Fruit fly (Drosophila melanogaster) whole organism, embryonic: ENCODE measurements around the gene CG18596.
A peak's percentile ranks its signal among the peaks of the same experiment; 100 is the strongest.

ENCODE experiments used
- Asciz ChIP-seq: fragments of 200-800 bp; sonication (Bioruptor generic); optimal IDR thresholded peaks from 2 replicates; lab custom pipeline; 2017; ENCODE audit warnings: missing biosample characterization, mild to moderate bottlenecking, missing genetic modification characterization, missing genetic modification reagents
- Blimp-1 ChIP-seq: fragments of 200-800 bp; sonication (Bioruptor generic); optimal IDR thresholded peaks from 3 replicates; lab custom pipeline; 2018; ENCODE audit warnings: missing biosample characterization, missing genetic modification characterization, mild to moderate bottlenecking, moderate library complexity, missing genetic modification reagents
- CG10209 ChIP-seq: fragments of 200-800 bp; sonication (Bioruptor generic); optimal IDR thresholded peaks from 3 replicates; lab custom pipeline; 2017; ENCODE audit warnings: missing biosample characterization, mild to moderate bottlenecking, missing genetic modification characterization, missing genetic modification reagents
- CG11247 ChIP-seq: fragments of 200-800 bp; sonication (Bioruptor generic); IDR thresholded peaks from 2 replicates; pipeline ENCODE4 v1.3.6; 2022; ENCODE audit warnings: missing biosample characterization, missing genetic modification characterization
- CG11696 ChIP-seq: fragments of 200-800 bp; sonication (Bioruptor generic); IDR thresholded peaks from 2 replicates; pipeline ENCODE4 v1.3.6; 2022; ENCODE audit warnings: missing biosample characterization, missing genetic modification characterization
- CG12391 ChIP-seq: fragments of 200-800 bp; sonication (Bioruptor generic); optimal IDR thresholded peaks from 3 replicates; lab custom pipeline; 2018; ENCODE audit warnings: missing biosample characterization, mild to moderate bottlenecking, missing genetic modification characterization, moderate library complexity
- CG12769 ChIP-seq: fragments of 200-800 bp; sonication (Bioruptor generic); optimal IDR thresholded peaks from 2 replicates; lab custom pipeline; 2019; ENCODE audit warnings: missing biosample characterization, mild to moderate bottlenecking, missing genetic modification characterization, moderate library complexity
- CG13894 ChIP-seq: fragments of 200-800 bp; sonication (Bioruptor generic); optimal IDR thresholded peaks from 3 replicates; lab custom pipeline; 2018; ENCODE audit warnings: missing biosample characterization, mild to moderate bottlenecking, missing genetic modification characterization, moderate library complexity
- CG14441 ChIP-seq: fragments of 200-800 bp; sonication (Bioruptor generic); IDR thresholded peaks from 2 replicates; pipeline ENCODE4 v1.3.6; 2022; ENCODE audit warnings: missing biosample characterization, missing genetic modification characterization
- CG15011 ChIP-seq: fragments of 200-800 bp; sonication (Bioruptor generic); optimal IDR thresholded peaks from 3 replicates; lab custom pipeline; 2018; ENCODE audit warnings: missing biosample characterization, mild to moderate bottlenecking, missing genetic modification characterization
- CG15269 ChIP-seq: fragments of 200-800 bp; sonication (Bioruptor generic); optimal IDR thresholded peaks from 2 replicates; lab custom pipeline; 2018; ENCODE audit warnings: missing biosample characterization, mild to moderate bottlenecking, missing genetic modification characterization, moderate library complexity
- CG18476 ChIP-seq: fragments of 200-800 bp; sonication (Bioruptor generic); optimal IDR thresholded peaks from 2 replicates; lab custom pipeline; 2016; ENCODE audit warnings: missing biosample characterization, mild to moderate bottlenecking, missing genetic modification characterization
- CG30020 ChIP-seq: fragments of 200-800 bp; optimal IDR thresholded peaks from 2 replicates; lab custom pipeline; 2019; ENCODE audit warnings: missing biosample characterization, mild to moderate bottlenecking, missing genetic modification characterization, moderate library complexity
- CG32772 ChIP-seq: fragments of 200-800 bp; sonication (Bioruptor generic); IDR thresholded peaks from 2 replicates; pipeline ENCODE4 v1.3.6; 2022; ENCODE audit warnings: missing biosample characterization, missing genetic modification characterization
- CG3407 ChIP-seq: fragments of 200-800 bp; sonication (Bioruptor generic); optimal IDR thresholded peaks from 2 replicates; lab custom pipeline; 2018; ENCODE audit warnings: missing biosample characterization, mild to moderate bottlenecking, missing genetic modification characterization
- CG6254 ChIP-seq: fragments of 200-800 bp; sonication (Bioruptor generic); optimal IDR thresholded peaks from 3 replicates; lab custom pipeline; 2017; ENCODE audit warnings: mild to moderate bottlenecking, missing biosample characterization, missing genetic modification reagents, missing genetic modification characterization
- CG6791 ChIP-seq: fragments of 200-800 bp; sonication (Bioruptor generic); IDR thresholded peaks from 3 replicates; pipeline ENCODE4 v1.3.6; 2022; ENCODE audit warnings: missing biosample characterization, missing genetic modification characterization; ENCODE audit not compliant: partially characterized antibody
- CG9437 ChIP-seq: fragments of 200-800 bp; sonication (Bioruptor generic); optimal IDR thresholded peaks from 2 replicates; lab custom pipeline; 2018; ENCODE audit warnings: missing biosample characterization, mild to moderate bottlenecking, missing genetic modification characterization
- CHES-1-like ChIP-seq: fragments of 200-800 bp; sonication (Bioruptor generic); optimal IDR thresholded peaks from 2 replicates; lab custom pipeline; 2016; ENCODE audit warnings: missing biosample characterization, missing genetic modification characterization
- Fer1 ChIP-seq: fragments of 200-800 bp; sonication (Bioruptor generic); optimal IDR thresholded peaks from 2 replicates; lab custom pipeline; 2017; ENCODE audit warnings: missing biosample characterization, mild to moderate bottlenecking, missing genetic modification characterization
- HLH3B ChIP-seq: fragments of 200-800 bp; sonication (Bioruptor generic); IDR thresholded peaks from 2 replicates; pipeline ENCODE4 v1.3.6; 2022; ENCODE audit warnings: missing biosample characterization, missing genetic modification characterization
- Hand ChIP-seq: fragments of 200-800 bp; sonication (Bioruptor generic); optimal IDR thresholded peaks from 2 replicates; lab custom pipeline; 2017; ENCODE audit warnings: mild to moderate bottlenecking, missing biosample characterization, missing genetic modification reagents, missing genetic modification characterization
- Hey ChIP-seq: fragments of 200-800 bp; sonication (Bioruptor generic); optimal IDR thresholded peaks from 3 replicates; lab custom pipeline; 2018; ENCODE audit warnings: missing biosample characterization, mild to moderate bottlenecking, missing genetic modification characterization
- Hmr ChIP-seq: fragments of 200-800 bp; sonication (Bioruptor generic); optimal IDR thresholded peaks from 3 replicates; lab custom pipeline; 2017; ENCODE audit warnings: mild to moderate bottlenecking, missing biosample characterization, missing genetic modification reagents, missing genetic modification characterization
- Hr51 ChIP-seq, 2 experiments: fragments of 200-800 bp; sonication (Bioruptor generic); optimal IDR thresholded peaks; 2 replicates in 1 of 2; 3 replicates in 1 of 2; lab custom pipeline; 2016 to 2018; ENCODE audit warnings: missing biosample characterization in 2 of 2, missing genetic modification characterization in 2 of 2, mild to moderate bottlenecking in 1 of 2, moderate library complexity in 1 of 2
- Kr ChIP-seq: fragments of 200-800 bp; sonication (Bioruptor generic); optimal IDR thresholded peaks from 2 replicates; lab custom pipeline; 2017; ENCODE audit warnings: missing biosample characterization, mild to moderate bottlenecking, missing genetic modification characterization
- Neu2 ChIP-seq: fragments of 200-800 bp; sonication (Bioruptor generic); optimal IDR thresholded peaks from 3 replicates; lab custom pipeline; 2016; ENCODE audit warnings: missing biosample characterization, missing genetic modification characterization, borderline replicate concordance
- Nf-YC ChIP-seq: fragments of 200-800 bp; optimal IDR thresholded peaks from 3 replicates; lab custom pipeline; 2019; ENCODE audit warnings: missing biosample characterization, mild to moderate bottlenecking, missing genetic modification characterization, moderate library complexity
- Oaz ChIP-seq: fragments of 200-800 bp; sonication (Bioruptor generic); IDR thresholded peaks from 2 replicates; pipeline ENCODE4 v1.3.6; 2022; ENCODE audit warnings: missing biosample characterization, missing genetic modification characterization
- Pdp1 ChIP-seq, 2 experiments: fragments of 200-800 bp; sonication (Bioruptor generic); optimal IDR thresholded peaks; 3 replicates each; lab custom pipeline; 2016; ENCODE audit warnings: missing biosample characterization in 2 of 2, missing genetic modification characterization in 2 of 2, mild to moderate bottlenecking in 1 of 2, moderate library complexity in 1 of 2
- Side ChIP-seq: fragments of 200-800 bp; sonication (Bioruptor generic); optimal IDR thresholded peaks from 2 replicates; lab custom pipeline; 2016; ENCODE audit warnings: missing biosample characterization, missing genetic modification characterization
- Spps ChIP-seq: fragments of 200-800 bp; sonication (Bioruptor generic); optimal IDR thresholded peaks from 2 replicates; lab custom pipeline; 2018; ENCODE audit warnings: missing biosample characterization, mild to moderate bottlenecking, missing genetic modification characterization
- TFAM ChIP-seq: fragments of 200-800 bp; sonication (Bioruptor generic); optimal IDR thresholded peaks from 2 replicates; lab custom pipeline; 2017; ENCODE audit warnings: missing biosample characterization, missing genetic modification characterization, inconsistent platforms
- Usf ChIP-seq: fragments of 200-800 bp; sonication (Bioruptor generic); optimal IDR thresholded peaks from 2 replicates; lab custom pipeline; 2017; ENCODE audit warnings: missing genotype, missing biosample characterization, missing genetic modification characterization
- ac ChIP-seq: fragments of 200-800 bp; sonication (Bioruptor generic); optimal IDR thresholded peaks from 3 replicates; lab custom pipeline; 2017; ENCODE audit warnings: missing biosample characterization, mild to moderate bottlenecking, missing genetic modification characterization
- al ChIP-seq: fragments of 200-800 bp; sonication (Bioruptor generic); IDR thresholded peaks from 2 replicates; pipeline ENCODE4 v1.3.6; 2022; ENCODE audit warnings: missing biosample characterization, missing genetic modification characterization
- ara ChIP-seq: fragments of 200-800 bp; sonication (Bioruptor generic); IDR thresholded peaks from 2 replicates; pipeline ENCODE4 v1.3.6; 2022; ENCODE audit warnings: missing biosample characterization, missing genetic modification characterization
- chn ChIP-seq: fragments of 200-800 bp; sonication (Bioruptor generic); optimal IDR thresholded peaks from 2 replicates; lab custom pipeline; 2016; ENCODE audit warnings: missing biosample characterization, missing genetic modification characterization
- dimm ChIP-seq: fragments of 200-800 bp; sonication (Bioruptor generic); IDR thresholded peaks from 2 replicates; pipeline ENCODE4 v1.3.6; 2022; ENCODE audit warnings: missing biosample characterization, missing genetic modification characterization
- disco-r ChIP-seq: fragments of 200-800 bp; sonication (Bioruptor generic); optimal IDR thresholded peaks from 2 replicates; lab custom pipeline; 2016; ENCODE audit warnings: missing biosample characterization, missing genetic modification characterization
- dysf ChIP-seq: fragments of 200-800 bp; sonication (Bioruptor generic); IDR thresholded peaks from 3 replicates; pipeline ENCODE4 v1.3.6; 2022; ENCODE audit warnings: missing biosample characterization, missing genetic modification characterization
- esg ChIP-seq: fragments of 200-800 bp; sonication (Bioruptor generic); conservative IDR thresholded peaks from 2 replicates; pipeline ENCODE4 v1.3.6; 2022; ENCODE audit warnings: missing biosample characterization, missing genetic modification characterization
- ewg ChIP-seq: fragments of 200-800 bp; sonication (Bioruptor generic); optimal IDR thresholded peaks from 3 replicates; lab custom pipeline; 2017; ENCODE audit warnings: mild to moderate bottlenecking, missing biosample characterization, missing genetic modification reagents, missing genetic modification characterization
- grau ChIP-seq: fragments of 200-800 bp; optimal IDR thresholded peaks from 3 replicates; lab custom pipeline; 2019; ENCODE audit warnings: missing biosample characterization, mild to moderate bottlenecking, missing genetic modification characterization, moderate library complexity
- kah ChIP-seq: fragments of 200-800 bp; sonication (Bioruptor generic); optimal IDR thresholded peaks from 2 replicates; lab custom pipeline; 2018; ENCODE audit warnings: missing biosample characterization, mild to moderate bottlenecking, missing genetic modification characterization
- kni ChIP-seq: fragments of 200-800 bp; sonication (Bioruptor generic); optimal IDR thresholded peaks from 3 replicates; lab custom pipeline; 2017; ENCODE audit warnings: mild to moderate bottlenecking, missing biosample characterization, missing genetic modification reagents, missing genetic modification characterization
- nau ChIP-seq: fragments of 200-800 bp; sonication (Bioruptor generic); optimal IDR thresholded peaks from 3 replicates; lab custom pipeline; 2017; ENCODE audit warnings: missing biosample characterization, mild to moderate bottlenecking, missing genetic modification characterization, missing genetic modification reagents
- pita ChIP-seq: fragments of 200-800 bp; sonication (Bioruptor generic); optimal IDR thresholded peaks from 2 replicates; lab custom pipeline; 2017; ENCODE audit warnings: missing biosample characterization, mild to moderate bottlenecking, missing genetic modification characterization
- tin ChIP-seq: fragments of 200-800 bp; sonication (Bioruptor generic); optimal IDR thresholded peaks from 3 replicates; lab custom pipeline; 2016; ENCODE audit warnings: missing biosample characterization, missing genetic modification characterization
- unc-4 ChIP-seq: fragments of 200-800 bp; sonication (Bioruptor generic); IDR thresholded peaks from 2 replicates; pipeline ENCODE4 v1.3.6; 2022; ENCODE audit warnings: missing biosample characterization, missing genetic modification characterization; ENCODE audit not compliant: partially characterized antibody
- wdn ChIP-seq: fragments of 200-800 bp; sonication (Bioruptor generic); IDR thresholded peaks from 2 replicates; pipeline ENCODE4 v1.3.6; 2022; ENCODE audit warnings: missing biosample characterization, missing genetic modification characterization

The CG18596 gene

dm6 chr3R:22375674-22376073 is at the start of gene CG18596 (continued):
- TF ChIP-seq Oaz (GFP tag; lab: Robert Waterston, UW) (no peak), CHES-1-like (no peak), Asciz (GFP tag; lab: Kevin White, UChicago) (no peak), Fer1 (no peak), Spps (tag; lab: Kevin White, UChicago) (no peak), Hmr (no peak), CG30020 (tag; lab: Kevin White, UChicago) (no peak), Hr51 (GFP tag; optimal IDR thresholded peaks at IDR 0.05; lab: Kevin White, UChicago) (no peak), kah (GFP tag; lab: Kevin White, UChicago) (no peak), CG12769 (tag; lab: Kevin White, UChicago) (no peak), CG11696 (no peak), Nf-YC (tag; lab: Kevin White, UChicago) (no peak), CG13894 (no peak), dysf (GFP tag; lab: Robert Waterston, UW) (no peak), Side (GFP tag; lab: Kevin White, UChicago) (no peak), Kr (peak; percentile 38), unc-4 (GFP tag; lab: Robert Waterston, UW) (peak; percentile 95), Blimp-1 (GFP tag; lab: Kevin White, UChicago) (no peak), pita (GFP tag; lab: Kevin White, UChicago) (no peak), Hand (no peak), wdn (no peak), kni (GFP tag; lab: Kevin White, UChicago) (no peak), CG12391 (tag; lab: Kevin White, UChicago) (no peak), HLH3B (GFP tag; lab: Robert Waterston, UW) (no peak), CG18476 (GFP tag; lab: Kevin White, UChicago) (no peak), Neu2 (GFP tag; lab: Kevin White, UChicago) (no peak), CG10209 (no peak), ara (GFP tag; lab: Robert Waterston, UW) (no peak), esg (GFP tag; lab: Robert Waterston, UW) (no peak), disco-r (GFP tag; lab: Kevin White, UChicago) (no peak), CG32772 (GFP tag; lab: Robert Waterston, UW) (no peak), grau (tag; lab: Kevin White, UChicago) (no peak), Pdp1 (GFP tag; optimal IDR thresholded peaks at IDR 0.05; lab: Kevin White, UChicago) (no peak), ac (GFP tag; lab: Kevin White, UChicago) (no peak), Hey (tag; lab: Kevin White, UChicago) (no peak), al (GFP tag; lab: Robert Waterston, UW) (no peak), ewg (no peak), CG9437 (GFP tag; lab: Kevin White, UChicago) (no peak), CG6791 (peak; percentile 85), nau (GFP tag; lab: Kevin White, UChicago) (no peak), tin (GFP tag; lab: Kevin White, UChicago) (no peak), CG6254 (GFP tag; lab: Kevin White, UChicago) (no peak), CG15269 (tag; lab: Kevin White, UChicago) (no peak), CG11247 (GFP tag; lab: Robert Waterston, UW) (no peak), CG15011 (GFP tag; lab: Kevin White, UChicago) (no peak), Usf (GFP tag; lab: Kevin White, UChicago) (no peak), CG14441 (GFP tag; lab: Robert Waterston, UW) (no peak), TFAM (GFP tag; lab: Kevin White, UChicago) (no peak), chn (GFP tag; lab: Kevin White, UChicago) (no peak), CG3407 (GFP tag; lab: Kevin White, UChicago) (no peak), dimm (GFP tag; lab: Robert Waterston, UW) (no peak)
